Fruit fly (Drosophila melanogaster): ENCODE results near the gene Bub3.
A peak's percentile ranks its signal among the peaks of the same experiment; 100 is the strongest.

The Bub3 gene

DNA sequence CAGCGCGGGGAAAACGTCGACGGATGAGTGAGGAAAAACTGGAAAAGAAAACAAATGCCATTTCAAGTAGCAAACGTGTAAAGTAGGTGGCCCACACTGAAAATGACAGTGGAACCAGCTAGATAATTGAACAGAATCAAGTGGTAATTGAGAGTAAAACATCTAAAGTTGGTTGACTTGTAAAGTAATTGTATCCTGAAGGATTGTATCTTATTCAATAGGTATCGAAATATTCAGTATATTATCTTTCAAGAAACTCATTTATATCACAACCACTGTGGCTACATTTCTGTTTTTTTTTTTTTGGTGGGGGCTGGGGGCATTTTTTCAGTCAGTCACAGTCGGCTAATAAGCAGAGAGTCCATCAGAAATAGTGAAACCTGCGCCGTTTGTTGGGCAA, 24.0 kb upstream of the Bub3 start (continued):
- TF ChIP-seq CrebB (tag; optimal IDR thresholded peaks at IDR 0.05) (no peak), zen2 (GFP tag; IDR thresholded peaks at IDR 0.05; ENCODE audit: partially characterized antibody) (no peak), org-1 (GFP tag; optimal IDR thresholded peaks at IDR 0.05) (peak; percentile 3)

DNA sequence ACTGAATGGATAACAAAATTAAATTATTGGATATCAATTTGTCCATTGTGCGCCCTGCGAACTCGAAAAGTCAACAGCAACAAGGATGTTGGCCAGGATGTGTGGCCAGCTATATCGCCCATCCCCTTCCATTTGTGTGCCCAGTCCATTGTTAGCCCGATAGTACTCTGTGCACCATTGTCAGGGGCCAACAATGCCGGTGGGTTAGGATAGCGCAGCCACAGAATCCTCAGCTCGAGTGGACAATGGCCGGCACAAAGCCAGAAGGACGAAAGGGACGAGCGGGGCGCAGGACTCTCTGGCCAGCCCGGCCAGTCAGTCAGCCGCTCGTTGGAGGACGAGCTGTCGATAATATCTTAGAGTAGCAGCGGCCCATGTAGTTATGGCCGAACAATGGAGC, 22.6 kb upstream of the Bub3 start:
- no peak for TF ChIP-seq CG2202 (tag; optimal IDR thresholded peaks at IDR 0.05)
- TF ChIP-seq CG7963 (GFP tag; IDR thresholded peaks at IDR 0.05; ENCODE audit: partially characterized antibody), result no peak
- TF ChIP-seq Sin3A (optimal IDR thresholded peaks at IDR 0.05), result no peak
- peak; percentile 94 for TF ChIP-seq D (optimal IDR thresholded peaks at IDR 0.05)
- no peak for TF ChIP-seq D (GFP tag; optimal IDR thresholded peaks at IDR 0.05)
- peak in 1 of 2 experiments; percentile 41 for TF ChIP-seq tll (GFP tag; optimal IDR thresholded peaks at IDR 0.05)
- TF ChIP-seq Ets65A (GFP tag), result peak; percentile 56

DNA sequence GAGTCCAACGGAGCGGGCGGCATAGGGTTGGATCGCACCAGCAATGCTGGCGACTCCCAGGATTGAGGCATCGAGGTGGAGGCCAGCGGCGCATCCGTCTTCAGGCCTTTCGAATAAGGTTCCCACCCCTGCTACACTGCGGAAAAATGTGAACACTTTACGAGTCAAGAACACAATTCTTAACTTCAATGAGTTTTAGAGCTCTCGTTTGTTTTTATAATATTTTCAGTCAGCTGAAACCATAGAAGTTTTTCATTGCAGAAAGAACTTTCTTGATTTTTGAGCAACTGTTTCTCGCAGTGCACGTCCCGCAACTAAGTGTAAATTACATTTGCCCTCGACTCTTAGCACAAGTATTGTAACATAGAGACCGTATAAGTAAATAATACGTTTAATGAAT, 21.1 kb upstream of the Bub3 start:
- no peak for TF ChIP-seq CTCF (GFP tag; optimal IDR thresholded peaks at IDR 0.05)
- peak; percentile 37 for TF ChIP-seq CG12391 (tag; optimal IDR thresholded peaks at IDR 0.05)
- TF ChIP-seq stwl (tag; optimal IDR thresholded peaks at IDR 0.05), result no peak
- TF ChIP-seq bsh (GFP tag; optimal IDR thresholded peaks at IDR 0.05), result peak in 1 of 2 experiments; percentile 32
- 0 out of 2 replicates have a peak, but pooled peaks have one; percentile 22 for TF ChIP-seq vvl (GFP tag; IDR thresholded peaks at IDR 0.05)
- TF ChIP-seq Med (GFP tag), result peak; percentile 68
- no peak for TF ChIP-seq Bteb2 (GFP tag; optimal IDR thresholded peaks at IDR 0.05)
- peak; percentile 55 for TF ChIP-seq gem (tag; optimal IDR thresholded peaks at IDR 0.05)
- no peak for TF ChIP-seq CG7786 (GFP tag; optimal IDR thresholded peaks at IDR 0.05)
- TF ChIP-seq CG17802 (tag; optimal IDR thresholded peaks at IDR 0.05), result peak; percentile 21
- peak; percentile 14 for TF ChIP-seq gsb-n (tag; optimal IDR thresholded peaks at IDR 0.05)
- no peak for TF ChIP-seq CG7987 (GFP tag; optimal IDR thresholded peaks at IDR 0.05)
- peak; percentile 40 for TF ChIP-seq Elba2 (GFP tag; optimal IDR thresholded peaks at IDR 0.05)
- TF ChIP-seq CG14710 (tag; optimal IDR thresholded peaks at IDR 0.05), result peak; percentile 38
- peak; percentile 42 for TF ChIP-seq Ssrp (tag; optimal IDR thresholded peaks at IDR 0.05)
- peak; percentile 40; the same call in 1 of the 2 replicates for TF ChIP-seq H2.0 (GFP tag; IDR thresholded peaks at IDR 0.05)
- TF ChIP-seq CG32532 (GFP tag; IDR thresholded peaks at IDR 0.05), result no peak
- TF ChIP-seq CG11093 (GFP tag; IDR thresholded peaks at IDR 0.05), result no peak
- peak; percentile 34 for TF ChIP-seq Chrac-16 (GFP tag; optimal IDR thresholded peaks at IDR 0.05)
- TF ChIP-seq CG11695 (GFP tag; IDR thresholded peaks at IDR 0.05), result no peak
- 0 out of 2 replicates have a peak, but pooled peaks have one; percentile 14 for TF ChIP-seq ssp (GFP tag; IDR thresholded peaks at IDR 0.05)
- 0 out of 2 replicates have a peak, but pooled peaks have one; percentile 15 for TF ChIP-seq CG4360 (GFP tag; IDR thresholded peaks at IDR 0.05)
- no peak for TF ChIP-seq Sry-β (GFP tag; optimal IDR thresholded peaks at IDR 0.05)
- TF ChIP-seq CG13894 (tag; optimal IDR thresholded peaks at IDR 0.05), result no peak
- TF ChIP-seq D19A (tag; optimal IDR thresholded peaks at IDR 0.05), result no peak
- TF ChIP-seq trem (tag; optimal IDR thresholded peaks at IDR 0.05), result peak; percentile 27
- no peak for TF ChIP-seq CG4854 (GFP tag; optimal IDR thresholded peaks at IDR 0.05)
- TF ChIP-seq pnt (GFP tag; optimal IDR thresholded peaks at IDR 0.05), result peak; percentile 29
- no peak for TF ChIP-seq Nf-YA (GFP tag; IDR thresholded peaks at IDR 0.05)
- TF ChIP-seq CG3065 (GFP tag; optimal IDR thresholded peaks at IDR 0.05), result no peak
- no peak for TF ChIP-seq otp (GFP tag; IDR thresholded peaks at IDR 0.05)
- TF ChIP-seq Xbp1 (GFP tag; optimal IDR thresholded peaks at IDR 0.05), result peak; percentile 23
- peak; percentile 38 for TF ChIP-seq CG18262 (tag; optimal IDR thresholded peaks at IDR 0.05)
- peak; percentile 22 for TF ChIP-seq unpg (GFP tag; optimal IDR thresholded peaks at IDR 0.05)
- peak; percentile 42 for TF ChIP-seq CG10267 (tag; optimal IDR thresholded peaks at IDR 0.05)
- TF ChIP-seq CG15514 (GFP tag; optimal IDR thresholded peaks at IDR 0.05), result no peak
- TF ChIP-seq CG32772 (GFP tag; IDR thresholded peaks at IDR 0.05), result 0 out of 2 replicates have a peak, but pooled peaks have one; percentile 25
- peak; percentile 36 for TF ChIP-seq CG4424 (GFP tag; optimal IDR thresholded peaks at IDR 0.05)
- 0 out of 2 replicates have a peak, but pooled peaks have one; percentile 20 for TF ChIP-seq CG6689 (GFP tag; IDR thresholded peaks at IDR 0.05)
